Worm (Caenorhabditis elegans): ENCODE results near the gene F12F6.1.
A peak's percentile ranks its signal among the peaks of the same experiment; 100 is the strongest.

The F12F6.1 gene

ce11 chrIV:11631750-11632149 is 48.0 kb downstream of the F12F6.1 start, which contains the start of gene F58B3.4:
Gene F58B3.4 (minus strand): TSS chrIV:11631850.
- no peak for TF ChIP-seq hlh-1 (tag; optimal IDR thresholded peaks at IDR 0.05)
- TF ChIP-seq ham-2 (GFP tag; optimal IDR thresholded peaks at IDR 0.05): no peak
- no peak for TF ChIP-seq bed-3 (GFP tag; optimal IDR thresholded peaks at IDR 0.05)
- no peak for TF ChIP-seq unc-39 (tag; optimal IDR thresholded peaks at IDR 0.05)
- no peak for TF ChIP-seq lin-13 (tag; optimal IDR thresholded peaks at IDR 0.05)
- TF ChIP-seq ceh-83 (GFP tag; optimal IDR thresholded peaks at IDR 0.05): no peak
- TF ChIP-seq tbx-8 (GFP tag; optimal IDR thresholded peaks at IDR 0.05): no peak
- TF ChIP-seq mls-2 (tag; optimal IDR thresholded peaks at IDR 0.05): no peak
- TF ChIP-seq ztf-11 (tag; optimal IDR thresholded peaks at IDR 0.05): no peak
- TF ChIP-seq mab-5 (tag; optimal IDR thresholded peaks at IDR 0.05): no peak
- no peak for TF ChIP-seq flh-1 (GFP tag; optimal IDR thresholded peaks at IDR 0.05)
- no peak for TF ChIP-seq M03D4.4 (tag; optimal IDR thresholded peaks at IDR 0.05)
- no peak for TF ChIP-seq unc-62 (GFP tag; optimal IDR thresholded peaks at IDR 0.05)
- no peak for TF ChIP-seq sem-2 (GFP tag; optimal IDR thresholded peaks at IDR 0.05)
- TF ChIP-seq cnd-1 (tag; optimal IDR thresholded peaks at IDR 0.05): no peak
- no peak for TF ChIP-seq ceh-39 (tag; optimal IDR thresholded peaks at IDR 0.05)

ce11 chrIV:11635437-11636408 is 52.0 kb downstream of the F12F6.1 start, which contains the start of gene mars-1:
Gene mars-1 (minus strand): TSS chrIV:11635487.
- no peak for TF ChIP-seq bed-3 (GFP tag; optimal IDR thresholded peaks at IDR 0.05)
- TF ChIP-seq flh-1 (GFP tag; optimal IDR thresholded peaks at IDR 0.05): no peak
- peak; percentile 20 for TF ChIP-seq pha-4 (tag; optimal IDR thresholded peaks at IDR 0.05)
- TF ChIP-seq elt-3 (tag; optimal IDR thresholded peaks at IDR 0.05): no peak
- TF ChIP-seq ces-1 (GFP tag; optimal IDR thresholded peaks at IDR 0.05): peak; percentile 65
- TF ChIP-seq hlh-1 (tag; optimal IDR thresholded peaks at IDR 0.05): no peak
- TF ChIP-seq snpc-4 (tag; optimal IDR thresholded peaks at IDR 0.05): no peak
- no peak for TF ChIP-seq lin-32 (GFP tag; optimal IDR thresholded peaks at IDR 0.05)
- TF ChIP-seq lsy-2 (tag; optimal IDR thresholded peaks at IDR 0.05): peak; percentile 60
- no peak for TF ChIP-seq tbx-8 (GFP tag; optimal IDR thresholded peaks at IDR 0.05)
- TF ChIP-seq ztf-11 (tag; optimal IDR thresholded peaks at IDR 0.05): no peak
- no peak for TF ChIP-seq lin-13 (tag; optimal IDR thresholded peaks at IDR 0.05)
- TF ChIP-seq cnd-1 (tag; optimal IDR thresholded peaks at IDR 0.05): no peak
- TF ChIP-seq ceh-83 (GFP tag; optimal IDR thresholded peaks at IDR 0.05): no peak
- TF ChIP-seq nhr-2 (tag; optimal IDR thresholded peaks at IDR 0.05): no peak
- TF ChIP-seq sem-2 (GFP tag; optimal IDR thresholded peaks at IDR 0.05): no peak
- no peak for TF ChIP-seq drap-1 (GFP tag; optimal IDR thresholded peaks at IDR 0.05)
- no peak for TF ChIP-seq unc-62 (GFP tag; optimal IDR thresholded peaks at IDR 0.05)
- no peak for TF ChIP-seq mls-2 (tag; optimal IDR thresholded peaks at IDR 0.05)
- TF ChIP-seq mep-1 (tag; optimal IDR thresholded peaks at IDR 0.05): peak; percentile 17
- no peak for TF ChIP-seq nhr-28 (tag; optimal IDR thresholded peaks at IDR 0.05)
- TF ChIP-seq blmp-1 (tag; optimal IDR thresholded peaks at IDR 0.05): no peak
- peak; percentile 3 for TF ChIP-seq unc-120 (tag; optimal IDR thresholded peaks at IDR 0.05; ENCODE audit: poor library complexity, severe bottlenecking)
- peak; percentile 66 for TF ChIP-seq ceh-39 (tag; optimal IDR thresholded peaks at IDR 0.05)
- TF ChIP-seq elt-1 (tag; optimal IDR thresholded peaks at IDR 0.05; ENCODE audit: borderline replicate concordance, insufficient read depth): no peak
- TF ChIP-seq ham-2 (GFP tag; optimal IDR thresholded peaks at IDR 0.05): no peak
- TF ChIP-seq unc-39 (tag; optimal IDR thresholded peaks at IDR 0.05): no peak
- no peak for TF ChIP-seq zip-8 (tag; optimal IDR thresholded peaks at IDR 0.05)
- TF ChIP-seq nhr-12 (tag; optimal IDR thresholded peaks at IDR 0.05): no peak
- no peak for TF ChIP-seq M03D4.4 (tag; optimal IDR thresholded peaks at IDR 0.05)
- no peak for TF ChIP-seq ceh-43 (GFP tag; optimal IDR thresholded peaks at IDR 0.05)
- TF ChIP-seq mab-5 (tag; optimal IDR thresholded peaks at IDR 0.05): no peak
- peak; percentile 88 for TF ChIP-seq nhr-237 (tag; optimal IDR thresholded peaks at IDR 0.05)
- TF ChIP-seq nhr-76 (tag; optimal IDR thresholded peaks at IDR 0.05): no peak
- TF ChIP-seq sptf-1 (tag; optimal IDR thresholded peaks at IDR 0.05): peak; percentile 50

DNA sequence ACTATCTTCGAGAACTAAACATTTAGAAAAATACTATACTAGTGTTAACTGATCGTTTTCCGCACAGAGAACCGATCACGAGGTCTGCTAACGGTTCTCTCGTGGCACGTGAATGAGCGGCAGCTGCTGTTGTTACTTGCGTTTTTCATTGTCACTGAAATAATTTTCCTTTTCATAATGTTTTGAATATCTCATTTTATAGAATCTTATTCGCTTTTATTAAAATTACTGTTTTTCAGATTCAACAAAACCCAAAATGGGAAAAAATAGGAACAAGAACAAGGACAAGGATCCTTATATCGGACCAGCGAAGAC is 52.6 kb downstream of the F12F6.1 start, which contains the start of gene F58B3.6:
Gene F58B3.6, plus strand, starts transcription at position 240 of the 315 bp plus-strand sequence.
- TF ChIP-seq ceh-83 (GFP tag; optimal IDR thresholded peaks at IDR 0.05): no peak
- no peak for TF ChIP-seq ceh-43 (GFP tag; optimal IDR thresholded peaks at IDR 0.05)
- no peak for TF ChIP-seq elt-1 (tag; optimal IDR thresholded peaks at IDR 0.05; ENCODE audit: borderline replicate concordance, insufficient read depth)
- no peak for TF ChIP-seq flh-1 (GFP tag; optimal IDR thresholded peaks at IDR 0.05)
- no peak for TF ChIP-seq bed-3 (GFP tag; optimal IDR thresholded peaks at IDR 0.05)
- TF ChIP-seq zip-8 (tag; optimal IDR thresholded peaks at IDR 0.05): no peak
- TF ChIP-seq ztf-11 (tag; optimal IDR thresholded peaks at IDR 0.05): no peak
- TF ChIP-seq elt-3 (tag; optimal IDR thresholded peaks at IDR 0.05): no peak
- TF ChIP-seq pha-4 (tag; optimal IDR thresholded peaks at IDR 0.05): no peak
- TF ChIP-seq nhr-2 (tag; optimal IDR thresholded peaks at IDR 0.05): no peak
- TF ChIP-seq lsy-2 (tag; optimal IDR thresholded peaks at IDR 0.05): no peak
- TF ChIP-seq nhr-76 (tag; optimal IDR thresholded peaks at IDR 0.05): no peak
